Worm (Caenorhabditis elegans): ENCODE data around the gene F14D7.2.

- TF ChIP-seq nhr-77 (tag; optimal IDR thresholded peaks at IDR 0.05) = no peak
- TF ChIP-seq fkh-10 (GFP tag; optimal IDR thresholded peaks at IDR 0.05) = no peak
- no peak for TF ChIP-seq skn-1 (tag; optimal IDR thresholded peaks at IDR 0.05)
- no peak for TF ChIP-seq unc-62 (GFP tag; optimal IDR thresholded peaks at IDR 0.05)
- no peak for TF ChIP-seq jun-1 (tag; optimal IDR thresholded peaks at IDR 0.05)
- TF ChIP-seq ces-1 (GFP tag; optimal IDR thresholded peaks at IDR 0.05) = no peak
Observed at ce11 chrV:14320246-14320645, 26.7 kb upstream of the F14D7.2 start, which contains the start of gene F47B8.14.

Measured in whole organism, L1 larva.